Fruit fly (Drosophila melanogaster) whole organism, embryonic: ENCODE data around the gene CG32032.

Source experiments
- Asciz ChIP-seq: fragments of 200-800 bp; sonication (Bioruptor generic); optimal IDR thresholded peaks from 2 replicates; lab custom pipeline; 2017; ENCODE audit warnings: missing biosample characterization, mild to moderate bottlenecking, missing genetic modification characterization, missing genetic modification reagents
- CG10366 ChIP-seq: fragments of 200-800 bp; sonication (Bioruptor generic); IDR thresholded peaks from 2 replicates; pipeline ENCODE4 v1.3.6; 2022; ENCODE audit warnings: missing biosample characterization, missing genetic modification characterization
- CG10654 ChIP-seq: fragments of 200-800 bp; sonication (Bioruptor generic); optimal IDR thresholded peaks from 2 replicates; lab custom pipeline; 2016; ENCODE audit warnings: missing biosample characterization, missing genetic modification characterization
- CG10979 ChIP-seq: fragments of 200-800 bp; sonication (Bioruptor generic); optimal IDR thresholded peaks from 2 replicates; lab custom pipeline; 2018; ENCODE audit warnings: missing biosample characterization, mild to moderate bottlenecking, missing genetic modification characterization, moderate library complexity
- CG11723 ChIP-seq: fragments of 200-800 bp; sonication (Bioruptor generic); optimal IDR thresholded peaks from 2 replicates; lab custom pipeline; 2017; ENCODE audit warnings: missing biosample characterization, mild to moderate bottlenecking, missing genetic modification characterization
- CG12744 ChIP-seq: fragments of 200-800 bp; sonication (Bioruptor generic); optimal IDR thresholded peaks from 2 replicates; lab custom pipeline; 2016; ENCODE audit warnings: missing biosample characterization, missing genetic modification characterization
- CG15073 ChIP-seq: fragments of 200-800 bp; sonication (Bioruptor generic); optimal IDR thresholded peaks from 2 replicates; lab custom pipeline; 2016; ENCODE audit warnings: missing biosample characterization, missing genetic modification characterization
- CG15514 ChIP-seq: fragments of 200-800 bp; sonication (Bioruptor generic); optimal IDR thresholded peaks from 3 replicates; lab custom pipeline; 2017; ENCODE audit warnings: missing biosample characterization, missing genetic modification characterization, mild to moderate bottlenecking, moderate library complexity, missing genetic modification reagents
- CG16813 ChIP-seq: fragments of 200-800 bp; sonication (Bioruptor generic); IDR thresholded peaks from 3 replicates; pipeline ENCODE4 v1.3.6; 2022; ENCODE audit warnings: missing biosample characterization, missing genetic modification characterization; ENCODE audit not compliant: partially characterized antibody
- CG16815 ChIP-seq: fragments of 200-800 bp; sonication (Bioruptor generic); optimal IDR thresholded peaks from 3 replicates; lab custom pipeline; 2017; ENCODE audit warnings: missing biosample characterization, mild to moderate bottlenecking, missing genetic modification characterization
- CG16863 ChIP-seq: fragments of 200-800 bp; sonication (Bioruptor generic); optimal IDR thresholded peaks from 3 replicates; lab custom pipeline; 2016; ENCODE audit warnings: missing biosample characterization, missing genetic modification characterization
- CG18262 ChIP-seq: fragments of 200-800 bp; optimal IDR thresholded peaks from 3 replicates; lab custom pipeline; 2019; ENCODE audit warnings: missing biosample characterization, mild to moderate bottlenecking, missing genetic modification characterization, moderate library complexity
- CG2120 ChIP-seq: fragments of 200-800 bp; sonication (Bioruptor generic); optimal IDR thresholded peaks from 3 replicates; lab custom pipeline; 2016; ENCODE audit warnings: missing biosample characterization, missing genetic modification characterization
- CG33557 ChIP-seq: fragments of 200-800 bp; sonication (Bioruptor generic); optimal IDR thresholded peaks from 2 replicates; lab custom pipeline; 2019; ENCODE audit warnings: missing biosample characterization, mild to moderate bottlenecking, missing genetic modification characterization, moderate library complexity
- CG4854 ChIP-seq: fragments of 200-800 bp; sonication (Bioruptor generic); optimal IDR thresholded peaks from 2 replicates; lab custom pipeline; 2016; ENCODE audit warnings: missing biosample characterization, missing genetic modification characterization, inconsistent platforms
- CG7987 ChIP-seq: fragments of 200-800 bp; sonication (Bioruptor generic); optimal IDR thresholded peaks from 2 replicates; lab custom pipeline; 2018; ENCODE audit warnings: missing biosample characterization, mild to moderate bottlenecking, missing genetic modification characterization, moderate library complexity
- CG9609 ChIP-seq: fragments of 200-800 bp; sonication (Bioruptor generic); optimal IDR thresholded peaks from 3 replicates; lab custom pipeline; 2016; ENCODE audit warnings: missing biosample characterization, missing genetic modification characterization
- CG9876 ChIP-seq: fragments of 200-800 bp; sonication (Bioruptor generic); optimal IDR thresholded peaks from 2 replicates; lab custom pipeline; 2016; ENCODE audit warnings: missing biosample characterization, missing genetic modification characterization
- HmgD ChIP-seq: fragments of 200-800 bp; sonication (Bioruptor generic); optimal IDR thresholded peaks from 3 replicates; lab custom pipeline; 2016; ENCODE audit warnings: missing biosample characterization, missing genetic modification characterization
- Hmr ChIP-seq: fragments of 200-800 bp; sonication (Bioruptor generic); optimal IDR thresholded peaks from 3 replicates; lab custom pipeline; 2017; ENCODE audit warnings: mild to moderate bottlenecking, missing biosample characterization, missing genetic modification reagents, missing genetic modification characterization
- Nf-YB ChIP-seq: fragments of 200-800 bp; sonication (Bioruptor generic); optimal IDR thresholded peaks from 3 replicates; lab custom pipeline; 2019; ENCODE audit warnings: missing biosample characterization, mild to moderate bottlenecking, missing genetic modification characterization, moderate library complexity
- Pdp1 ChIP-seq, 2 experiments: fragments of 200-800 bp; sonication (Bioruptor generic); optimal IDR thresholded peaks; 3 replicates each; lab custom pipeline; 2016; ENCODE audit warnings: missing biosample characterization in 2 of 2, missing genetic modification characterization in 2 of 2, mild to moderate bottlenecking in 1 of 2, moderate library complexity in 1 of 2
- ac ChIP-seq: fragments of 200-800 bp; sonication (Bioruptor generic); optimal IDR thresholded peaks from 3 replicates; lab custom pipeline; 2017; ENCODE audit warnings: missing biosample characterization, mild to moderate bottlenecking, missing genetic modification characterization
- al ChIP-seq: fragments of 200-800 bp; sonication (Bioruptor generic); IDR thresholded peaks from 2 replicates; pipeline ENCODE4 v1.3.6; 2022; ENCODE audit warnings: missing biosample characterization, missing genetic modification characterization
- ato ChIP-seq: fragments of 200-800 bp; sonication (Bioruptor generic); IDR thresholded peaks from 2 replicates; pipeline ENCODE4 v1.3.6; 2022; ENCODE audit warnings: missing biosample characterization, missing genetic modification characterization; ENCODE audit not compliant: partially characterized antibody
- bbx ChIP-seq: fragments of 200-800 bp; sonication (Bioruptor generic); IDR thresholded peaks from 2 replicates; pipeline ENCODE4 v1.3.6; 2022; ENCODE audit warnings: missing biosample characterization, missing genetic modification characterization; ENCODE audit not compliant: partially characterized antibody
- br ChIP-seq: fragments of >200 bp; optimal IDR thresholded peaks from 2 replicates; lab custom pipeline; 2017
- bsh ChIP-seq, 2 experiments: fragments of 200-800 bp; sonication (Bioruptor generic); optimal IDR thresholded peaks; 2 replicates each; lab custom pipeline; 2017 to 2018; ENCODE audit warnings: mild to moderate bottlenecking in 2 of 2, missing biosample characterization in 2 of 2, missing genetic modification characterization in 2 of 2, moderate library complexity in 1 of 2
- crp ChIP-seq, 2 experiments: fragments of 200-800 bp; sonication (Bioruptor generic); optimal IDR thresholded peaks; 2 replicates in 1 of 2; 3 replicates in 1 of 2; lab custom pipeline; 2017; ENCODE audit warnings: missing biosample characterization in 2 of 2, missing genetic modification characterization in 2 of 2, mild to moderate bottlenecking in 1 of 2, moderate library complexity in 1 of 2
- ems ChIP-seq: fragments of 200-800 bp; sonication (Bioruptor generic); optimal IDR thresholded peaks from 3 replicates; lab custom pipeline; 2016; ENCODE audit warnings: missing biosample characterization, missing genetic modification characterization
- en ChIP-seq: fragments of 200-800 bp; sonication (Bioruptor generic); optimal IDR thresholded peaks from 2 replicates; lab custom pipeline; 2016; ENCODE audit warnings: missing biosample characterization, missing genetic modification characterization
- exex ChIP-seq: fragments of 200-800 bp; sonication (Bioruptor generic); optimal IDR thresholded peaks from 4 replicates; lab custom pipeline; 2018; ENCODE audit warnings: missing biosample characterization, mild to moderate bottlenecking, missing genetic modification characterization, moderate library complexity
- gcm ChIP-seq: fragments of 200-800 bp; sonication (Bioruptor generic); optimal IDR thresholded peaks from 2 replicates; lab custom pipeline; 2019; ENCODE audit warnings: missing biosample characterization, mild to moderate bottlenecking, missing genetic modification characterization, moderate library complexity
- grn ChIP-seq: fragments of 200-800 bp; sonication (Bioruptor generic); optimal IDR thresholded peaks from 3 replicates; lab custom pipeline; 2017; ENCODE audit warnings: missing biosample characterization, missing genetic modification characterization
- gsb-n ChIP-seq: fragments of 200-800 bp; sonication (Bioruptor generic); optimal IDR thresholded peaks from 3 replicates; lab custom pipeline; 2018; ENCODE audit warnings: missing biosample characterization, mild to moderate bottlenecking, missing genetic modification characterization
- lola ChIP-seq, 3 experiments: fragments of >200 bp in 2 of 3; fragments of 200-800 bp in 1 of 3; sonication (Bioruptor generic) in 1 of 3; optimal IDR thresholded peaks; 2 replicates each; lab custom pipeline; 2017 to 2019; ENCODE audit warnings: missing biosample characterization in 3 of 3, missing genetic modification characterization in 3 of 3, mild to moderate bottlenecking in 1 of 3, moderate library complexity in 1 of 3
- maf-S ChIP-seq: fragments of 200-800 bp; sonication (Bioruptor generic); optimal IDR thresholded peaks from 2 replicates; lab custom pipeline; 2016; ENCODE audit warnings: missing biosample characterization, missing genetic modification characterization
- pan ChIP-seq, 4 experiments: fragments of >200 bp in 3 of 4; fragments of 200-800 bp in 1 of 4; sonication (Bioruptor generic) in 1 of 4; optimal IDR thresholded peaks in 3 of 4; IDR thresholded peaks in 1 of 4; 2 replicates each; pipeline versions ENCODE4 v1.3.6 to Lab custom; 2017 to 2022; ENCODE audit warnings: missing biosample characterization in 2 of 4, missing genetic modification characterization in 2 of 4, mixed read lengths in 1 of 4
- pros ChIP-seq: fragments of 200-800 bp; sonication (Bioruptor generic); optimal IDR thresholded peaks from 3 replicates; lab custom pipeline; 2019; ENCODE audit warnings: missing biosample characterization, mild to moderate bottlenecking, missing genetic modification characterization, moderate library complexity
- slp2 ChIP-seq: fragments of 200-800 bp; sonication (Bioruptor generic); optimal IDR thresholded peaks from 2 replicates; lab custom pipeline; 2016; ENCODE audit warnings: missing biosample characterization, missing genetic modification characterization
- so ChIP-seq: fragments of 200-800 bp; sonication (Bioruptor generic); IDR thresholded peaks from 3 replicates; pipeline ENCODE4 v1.3.6; 2022; ENCODE audit warnings: missing biosample characterization, missing genetic modification characterization
- sqz ChIP-seq: fragments of 200-800 bp; sonication (Bioruptor generic); optimal IDR thresholded peaks from 3 replicates; lab custom pipeline; 2018; ENCODE audit warnings: missing biosample characterization, mild to moderate bottlenecking, missing genetic modification characterization
- ssp ChIP-seq: fragments of 200-800 bp; sonication (Bioruptor generic); IDR thresholded peaks from 2 replicates; pipeline ENCODE4 v1.3.6; 2022; ENCODE audit warnings: missing biosample characterization, missing genetic modification characterization
- sug ChIP-seq: fragments of 200-800 bp; optimal IDR thresholded peaks from 2 replicates; lab custom pipeline; 2019; ENCODE audit warnings: missing biosample characterization, mild to moderate bottlenecking, missing genetic modification characterization, moderate library complexity
- trh ChIP-seq: fragments of 200-800 bp; sonication (Bioruptor generic); optimal IDR thresholded peaks from 2 replicates; lab custom pipeline; 2016; ENCODE audit warnings: missing biosample characterization, missing genetic modification characterization
- twi ChIP-seq: fragments of 200-800 bp; optimal IDR thresholded peaks from 2 replicates; lab custom pipeline; 2019; ENCODE audit warnings: missing biosample characterization, mild to moderate bottlenecking, missing genetic modification characterization, moderate library complexity
- wdn ChIP-seq: fragments of 200-800 bp; sonication (Bioruptor generic); IDR thresholded peaks from 2 replicates; pipeline ENCODE4 v1.3.6; 2022; ENCODE audit warnings: missing biosample characterization, missing genetic modification characterization
- zfh2 ChIP-seq: fragments of 200-800 bp; sonication (Bioruptor generic); optimal IDR thresholded peaks from 2 replicates; lab custom pipeline; 2016; ENCODE audit warnings: missing biosample characterization, missing genetic modification characterization

The CG32032 gene

DNA sequence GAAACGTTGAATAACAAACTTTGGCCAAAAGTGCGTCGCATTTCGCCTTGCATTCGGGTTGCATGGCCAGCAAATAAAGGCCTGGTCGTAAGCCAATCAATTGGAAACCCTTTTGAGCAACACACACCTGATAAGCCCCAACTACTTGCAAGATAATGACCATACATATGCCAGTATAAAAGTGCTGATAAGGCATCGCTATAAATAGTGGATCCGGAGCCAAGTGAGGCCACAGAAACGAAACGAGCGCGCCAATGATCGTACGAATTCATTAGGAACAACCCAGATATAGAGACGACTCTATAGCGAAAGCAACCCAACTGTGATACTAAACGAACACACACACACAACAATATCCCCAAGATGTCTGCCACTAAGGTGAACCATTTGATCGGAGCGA, 3.8 kb downstream of the CG32032 start, which contains the start of gene CG13315 (continued):
- TF ChIP-seq slp2 (GFP tag; lab: Kevin White, UChicago) = no peak
- TF ChIP-seq CG16815 (GFP tag; lab: Kevin White, UChicago) = no peak
- no peak for TF ChIP-seq CG16863
- no peak for TF ChIP-seq CG7987 (GFP tag; lab: Kevin White, UChicago)
- TF ChIP-seq CG10979 (tag; lab: Kevin White, UChicago) = no peak
- TF ChIP-seq crp (GFP tag; optimal IDR thresholded peaks at IDR 0.05; lab: Kevin White, UChicago) = no peak
- TF ChIP-seq maf-S (GFP tag; lab: Kevin White, UChicago) = no peak
- TF ChIP-seq CG9876 (GFP tag; lab: Kevin White, UChicago) = no peak
- 0 out of 2 replicates have a peak, but pooled peaks have one; percentile 21 for TF ChIP-seq al (GFP tag; lab: Robert Waterston, UW)
- TF ChIP-seq HmgD (GFP tag; lab: Kevin White, UChicago) = no peak
- no peak for TF ChIP-seq pros (GFP tag; lab: Kevin White, UChicago)
- no peak for TF ChIP-seq CG15073 (GFP tag; lab: Kevin White, UChicago)
- no peak for TF ChIP-seq CG11723
- TF ChIP-seq zfh2 (GFP tag; lab: Kevin White, UChicago) = no peak
- peak in 1 of 2 experiments; percentile 1 for TF ChIP-seq Pdp1 (GFP tag; optimal IDR thresholded peaks at IDR 0.05; lab: Kevin White, UChicago)
- peak; percentile 0 for TF ChIP-seq CG15514 (GFP tag; lab: Kevin White, UChicago)
- TF ChIP-seq bbx (GFP tag; lab: Robert Waterston, UW) = no peak
- TF ChIP-seq exex = peak; percentile 54
- no peak for TF ChIP-seq CG12744 (GFP tag; lab: Kevin White, UChicago)
- TF ChIP-seq ac (GFP tag; lab: Kevin White, UChicago) = no peak
- TF ChIP-seq CG2120 = no peak
- no peak for TF ChIP-seq br (lab: Kevin White, UChicago)
- peak; percentile 13 for TF ChIP-seq Hmr (GFP tag; lab: Kevin White, UChicago)

DNA sequence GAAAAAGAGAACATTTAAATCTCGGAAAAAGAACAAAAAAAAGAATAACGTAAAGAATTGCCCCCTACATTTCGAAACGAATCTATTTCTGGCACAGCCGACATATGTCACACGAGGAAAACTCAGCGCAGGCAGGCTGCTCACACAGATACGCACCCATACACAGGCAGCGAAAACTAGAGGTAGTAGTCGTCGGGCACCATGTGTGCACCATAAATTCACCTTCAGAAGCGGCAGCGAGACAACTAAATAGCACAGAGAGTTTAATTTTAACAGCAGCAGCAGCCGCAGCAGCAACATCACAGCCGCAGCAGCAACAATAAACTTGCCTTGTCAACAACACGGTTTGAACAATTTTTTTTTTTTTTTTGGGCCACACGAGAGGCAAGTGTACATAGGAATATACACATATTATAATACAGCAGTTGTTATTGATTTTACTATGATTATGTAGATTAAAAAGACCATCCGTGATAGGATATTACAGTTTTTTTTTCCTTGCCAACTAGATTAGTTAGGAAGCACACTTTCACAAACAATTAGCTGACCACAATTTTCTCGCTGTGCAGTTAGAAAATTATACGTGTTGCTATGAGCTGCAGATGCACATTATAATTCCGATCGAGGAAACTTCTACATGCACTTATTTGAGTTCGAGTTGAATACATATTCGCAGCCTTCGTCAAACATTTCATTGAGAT, 20.9 kb downstream of the CG32032 start:
- TF ChIP-seq ssp (GFP tag; lab: Robert Waterston, UW) = no peak
- no peak for TF ChIP-seq grn (GFP tag; lab: Kevin White, UChicago)
- no peak for TF ChIP-seq CG9609
- TF ChIP-seq maf-S (GFP tag; lab: Kevin White, UChicago) = no peak
- no peak for TF ChIP-seq CG4854 (GFP tag; lab: Kevin White, UChicago)
- no peak for TF ChIP-seq Asciz
- TF ChIP-seq lola (GFP tag; optimal IDR thresholded peaks at IDR 0.05; lab: Kevin White, UChicago) = no peak
- no peak for TF ChIP-seq gsb-n (tag; lab: Kevin White, UChicago)
- TF ChIP-seq wdn (GFP tag; lab: Robert Waterston, UW) = no peak
- no peak for TF ChIP-seq CG10366 (GFP tag; lab: Robert Waterston, UW)
- TF ChIP-seq en (GFP tag; lab: Kevin White, UChicago) = no peak
- no peak for TF ChIP-seq gcm (GFP tag; lab: Kevin White, UChicago)
- TF ChIP-seq bsh (GFP tag; optimal IDR thresholded peaks at IDR 0.05; lab: Kevin White, UChicago) = peak in 1 of 2 experiments; percentile 6
- TF ChIP-seq trh (GFP tag; lab: Kevin White, UChicago) = no peak
- TF ChIP-seq twi (tag; lab: Kevin White, UChicago) = peak; percentile 99
- no peak for TF ChIP-seq Nf-YB (GFP tag; lab: Kevin White, UChicago)
- TF ChIP-seq sqz (GFP tag; lab: Kevin White, UChicago) = peak; percentile 6
- no peak for TF ChIP-seq so (GFP tag; lab: Robert Waterston, UW)
- no peak for TF ChIP-seq CG33557 (GFP tag; lab: Kevin White, UChicago)
- no peak for TF ChIP-seq pan (optimal IDR thresholded peaks at IDR 0.05; lab: Kevin White, UChicago)
- TF ChIP-seq pan (GFP tag; optimal IDR thresholded peaks at IDR 0.05 in 1 of 2, IDR thresholded peaks at IDR 0.05 in 1 of 2) = no peak
- TF ChIP-seq CG18262 (tag; lab: Kevin White, UChicago) = peak; percentile 6
- no peak for TF ChIP-seq sug (tag; lab: Kevin White, UChicago)
- no peak for TF ChIP-seq ems (GFP tag; lab: Kevin White, UChicago)
- TF ChIP-seq ato (GFP tag; lab: Robert Waterston, UW) = no peak
- TF ChIP-seq CG10654 (GFP tag; lab: Kevin White, UChicago) = no peak
- TF ChIP-seq CG16813 (GFP tag; lab: Robert Waterston, UW) = no peak
